Worm (Caenorhabditis elegans): ENCODE data around the gene D1005.2.

D1005.2 gene

DNA sequence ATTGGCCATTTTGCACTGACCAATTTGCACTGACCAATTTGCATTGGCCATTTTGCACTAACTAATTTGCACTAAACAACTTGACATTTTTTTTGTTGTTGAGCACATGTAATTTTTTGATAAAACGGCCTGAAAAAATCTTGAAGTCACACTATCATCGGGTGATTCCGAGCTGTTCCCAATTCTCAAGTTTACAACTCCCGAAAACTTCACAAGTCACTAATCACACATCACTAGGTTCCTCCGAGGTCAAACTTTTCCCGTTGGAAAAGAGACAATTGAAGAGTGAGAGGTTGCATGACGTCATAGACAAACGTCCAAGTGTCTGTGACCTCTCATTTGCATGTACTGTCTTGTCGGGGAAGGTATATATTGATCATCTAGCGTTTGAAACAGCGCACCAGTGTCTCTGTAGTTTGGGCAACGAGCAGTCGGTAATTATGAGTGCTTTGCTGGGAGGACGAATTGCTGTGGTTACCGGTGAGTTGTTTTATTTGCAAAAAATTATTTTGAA, 27.4 kb downstream of the D1005.2 start, which contains the start of the genes D1005.10 and dhs-25 (continued):
- no peak for TF ChIP-seq egl-5 (tag; optimal IDR thresholded peaks at IDR 0.05)

DNA sequence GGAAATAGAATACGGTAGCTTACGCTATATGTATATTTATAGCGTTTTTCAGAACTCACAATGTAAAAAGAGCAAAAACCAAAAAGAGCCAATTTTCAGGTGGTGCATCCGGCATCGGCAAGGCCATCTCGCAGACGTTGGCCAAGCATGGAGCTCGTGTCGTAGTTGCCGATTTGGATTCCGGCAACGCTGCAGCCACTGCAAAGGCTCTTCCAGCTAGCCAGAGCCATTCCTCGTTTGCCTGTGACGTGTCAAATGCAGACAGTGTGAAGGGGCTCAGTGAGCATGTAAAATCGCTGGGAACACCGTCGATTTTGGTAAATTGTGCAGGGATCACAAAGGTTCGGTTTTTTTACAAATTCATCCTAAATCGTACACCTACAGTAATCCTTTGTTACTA, 28.3 kb downstream of the D1005.2 start:
- no peak for TF ChIP-seq ceh-82 (tag; optimal IDR thresholded peaks at IDR 0.05)
- no peak for TF ChIP-seq lin-15B (tag; optimal IDR thresholded peaks at IDR 0.05)
- no peak for TF ChIP-seq nhr-11 (tag; optimal IDR thresholded peaks at IDR 0.05)
- TF ChIP-seq ztf-11 (tag; optimal IDR thresholded peaks at IDR 0.05) = no peak
- TF ChIP-seq ceh-16 (tag; optimal IDR thresholded peaks at IDR 0.05) = no peak
- TF ChIP-seq aly-2 (tag; optimal IDR thresholded peaks at IDR 0.05) = no peak
- TF ChIP-seq nhr-67 (tag; optimal IDR thresholded peaks at IDR 0.05) = no peak

DNA sequence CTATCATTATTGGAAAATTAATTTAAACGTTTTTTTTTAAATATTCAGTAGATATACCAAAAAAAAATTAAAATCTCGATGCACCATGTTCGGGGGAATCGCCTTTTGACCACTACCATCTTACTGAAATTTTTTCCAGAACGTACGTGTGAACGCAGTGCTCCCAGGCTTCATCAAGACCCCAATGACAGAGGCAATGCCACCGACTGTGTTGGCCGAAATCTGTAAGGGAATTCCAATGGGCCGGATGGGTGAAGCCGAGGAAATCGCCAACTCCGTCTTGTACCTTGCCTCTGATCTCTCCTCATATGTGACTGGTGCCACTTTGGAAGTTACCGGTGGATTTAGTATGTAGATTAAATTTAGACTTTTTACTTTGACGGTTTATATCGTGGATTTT, 30.0 kb downstream of the D1005.2 start:
- TF ChIP-seq ceh-16 (tag; optimal IDR thresholded peaks at IDR 0.05) = no peak
- peak; percentile 19 for TF ChIP-seq lsy-12 (tag; optimal IDR thresholded peaks at IDR 0.05)

DNA sequence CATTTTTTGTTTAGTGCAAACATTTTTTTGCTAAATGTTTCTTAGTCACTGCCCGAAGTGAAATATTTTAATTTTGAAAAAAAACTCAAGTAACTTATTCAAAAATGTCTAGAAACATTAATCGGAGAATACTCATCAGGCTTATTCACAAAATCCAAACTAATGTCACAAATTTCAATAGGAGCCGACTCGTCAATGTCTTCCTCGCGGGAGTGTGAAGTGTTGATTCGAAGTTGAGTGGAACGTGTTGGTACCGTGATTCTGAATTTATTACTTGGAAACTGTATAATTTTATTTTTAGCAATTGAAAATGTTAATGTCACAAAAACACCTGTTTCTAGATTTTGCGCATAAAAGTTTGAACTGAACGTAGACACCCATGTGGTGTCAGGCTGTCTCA, 30.8 kb downstream of the D1005.2 start:
- TF ChIP-seq aly-2 (tag; optimal IDR thresholded peaks at IDR 0.05) (no peak), ceh-16 (tag; optimal IDR thresholded peaks at IDR 0.05) (no peak), lsy-12 (tag; optimal IDR thresholded peaks at IDR 0.05) (peak; percentile 10)

DNA sequence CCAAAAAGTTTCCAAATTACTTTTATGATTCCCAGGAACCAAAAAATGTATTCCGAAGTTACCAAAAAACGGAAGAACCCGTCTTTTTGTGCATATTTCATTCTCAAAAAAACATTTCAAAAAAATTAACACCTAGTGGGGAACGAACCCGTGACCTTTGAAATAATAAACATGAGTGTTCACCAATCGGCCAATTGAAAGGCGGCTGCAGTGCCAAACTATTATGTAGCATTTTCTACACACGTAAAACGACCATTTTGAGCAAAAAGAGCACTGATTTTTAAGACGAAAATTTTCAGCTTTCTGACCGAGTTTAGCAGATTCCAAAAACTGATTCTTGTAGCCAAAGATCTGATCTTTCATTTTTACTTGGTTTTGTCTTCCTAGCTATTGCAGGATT, 32.2 kb downstream of the D1005.2 start:
- TF ChIP-seq ceh-28 (tag; optimal IDR thresholded peaks at IDR 0.05) (no peak), elt-3 (tag; optimal IDR thresholded peaks at IDR 0.05) (no peak)

DNA sequence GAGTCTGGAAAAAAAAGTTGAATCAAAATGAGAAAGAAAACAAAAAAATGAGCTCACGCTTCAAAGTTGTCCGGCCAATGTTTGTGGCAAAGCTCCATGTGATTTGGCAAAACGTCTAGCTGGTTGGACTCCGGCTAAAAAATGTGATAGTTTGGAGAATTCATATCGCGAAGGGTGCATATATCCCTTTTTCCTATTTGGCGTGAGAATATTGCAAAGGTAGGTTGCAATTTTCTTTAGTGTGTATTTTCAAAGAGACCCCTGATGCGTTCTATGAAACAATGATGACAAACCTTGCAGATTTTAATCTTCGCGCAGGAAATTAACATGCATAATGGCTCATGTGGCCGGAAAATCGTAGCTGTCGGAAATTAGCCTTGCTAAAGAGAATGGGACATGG, 33.4 kb downstream of the D1005.2 start:
- TF ChIP-seq ztf-4 (tag; optimal IDR thresholded peaks at IDR 0.05) (no peak), nhr-23 (tag; optimal IDR thresholded peaks at IDR 0.05) (peak; percentile 27)

DNA sequence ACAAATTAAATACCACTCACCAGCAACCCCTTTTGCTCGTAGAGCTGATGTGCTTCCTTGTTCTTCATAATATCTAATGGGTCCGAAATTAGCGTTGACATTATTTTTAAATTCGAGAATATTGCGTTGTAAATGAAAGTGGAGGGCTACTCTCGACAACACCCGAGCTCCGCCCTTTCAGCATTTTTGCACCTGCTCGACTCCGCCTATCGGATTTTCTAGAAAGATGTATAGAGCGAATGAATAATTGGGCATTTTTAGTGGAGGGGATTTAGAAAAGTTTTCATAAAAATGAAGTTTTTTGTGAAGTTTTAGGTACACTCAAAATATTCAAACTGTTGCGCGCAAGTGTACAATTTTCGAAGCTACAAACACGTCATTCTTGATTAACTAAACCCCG, 35.4 kb downstream of the D1005.2 start, which contains the start of gene F09E10.5:
Gene F09E10.5 (minus strand): TSS at position 101 of the 400 bp plus-strand sequence.
- TF ChIP-seq pha-4 (tag; optimal IDR thresholded peaks at IDR 0.05) (no peak), tbx-2 (tag; optimal IDR thresholded peaks at IDR 0.05) (no peak), elt-2 (tag; optimal IDR thresholded peaks at IDR 0.05) (no peak), daf-12 (tag; optimal IDR thresholded peaks at IDR 0.05) (no peak)

DNA sequence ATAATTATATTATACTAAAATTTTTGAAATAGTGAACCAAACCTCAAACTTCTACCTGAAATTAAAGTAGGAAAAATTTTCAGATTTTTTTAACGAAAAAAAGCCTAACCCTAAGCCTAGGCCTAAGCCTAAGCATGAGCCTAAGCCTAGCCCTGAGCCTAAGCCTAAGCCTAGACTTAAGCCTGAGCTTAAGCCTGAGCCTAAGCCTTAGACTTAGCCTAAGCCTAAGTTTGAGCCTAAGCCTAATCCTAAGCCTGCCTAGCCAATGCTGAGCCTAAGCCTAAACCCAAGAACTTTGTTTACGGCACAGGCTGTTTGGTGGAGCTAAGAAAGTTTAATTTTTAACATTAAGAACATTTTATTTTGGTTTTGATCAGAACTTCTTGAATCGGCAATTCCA, 37.2 kb downstream of the D1005.2 start:
- no peak for TF ChIP-seq ama-1 (optimal IDR thresholded peaks at IDR 0.05)

DNA sequence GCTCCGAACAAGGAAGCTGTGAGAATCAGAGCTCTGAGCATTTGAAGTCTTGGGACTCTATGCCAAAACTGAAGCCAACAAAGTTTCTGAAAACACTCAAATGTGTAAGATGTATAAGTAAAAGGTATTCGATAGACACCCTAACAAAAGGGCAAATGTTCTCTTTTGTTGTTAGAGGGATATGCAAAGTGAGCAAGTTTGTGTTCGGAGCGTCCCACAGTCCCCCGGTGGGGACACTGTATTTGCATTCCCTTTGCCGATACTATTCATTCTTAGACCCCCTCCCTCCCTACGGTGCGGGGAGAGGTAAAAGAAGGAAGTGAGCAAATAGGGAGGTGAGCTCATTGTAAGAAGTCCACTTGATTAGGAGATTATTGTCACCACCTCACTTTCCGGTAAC, 38.8 kb downstream of the D1005.2 start, which contains the start of gene F09E10.6:
Gene F09E10.6 (minus strand): TSS at position 101 of the 400 bp plus-strand sequence.
- TF ChIP-seq nhr-25 (tag; optimal IDR thresholded peaks at IDR 0.05) = no peak
- no peak for TF ChIP-seq sea-2 (GFP tag; optimal IDR thresholded peaks at IDR 0.05)
- TF ChIP-seq pqm-1 (tag; optimal IDR thresholded peaks at IDR 0.05) = no peak
- TF ChIP-seq zag-1 (tag; optimal IDR thresholded peaks at IDR 0.05) = no peak
- TF ChIP-seq nhr-77 (tag; optimal IDR thresholded peaks at IDR 0.05) = no peak
- no peak for TF ChIP-seq fkh-10 (GFP tag; optimal IDR thresholded peaks at IDR 0.05)
- TF ChIP-seq nhr-12 (tag; optimal IDR thresholded peaks at IDR 0.05) = no peak
- TF ChIP-seq daf-12 (tag; optimal IDR thresholded peaks at IDR 0.05) = no peak
- no peak for TF ChIP-seq mdl-1 (tag; optimal IDR thresholded peaks at IDR 0.05)
- TF ChIP-seq ztf-4 (tag; optimal IDR thresholded peaks at IDR 0.05) = no peak
- TF ChIP-seq elt-2 (tag; optimal IDR thresholded peaks at IDR 0.05) = no peak
- no peak for TF ChIP-seq ztf-11 (tag; optimal IDR thresholded peaks at IDR 0.05)
- no peak for TF ChIP-seq fos-1 (tag; optimal IDR thresholded peaks at IDR 0.05)
- TF ChIP-seq fkh-2 (tag; optimal IDR thresholded peaks at IDR 0.05) = no peak
- TF ChIP-seq ZK546.5 (tag; optimal IDR thresholded peaks at IDR 0.05) = no peak
